Fruit fly (Drosophila melanogaster) whole organism, embryonic: ENCODE data around the gene dre4.

Source experiments
- CG10431 ChIP-seq: fragments of 200-800 bp; sonication (Bioruptor generic); optimal IDR thresholded peaks from 3 replicates; lab custom pipeline; 2018; ENCODE audit warnings: missing biosample characterization, mild to moderate bottlenecking, missing genetic modification characterization
- CG1233 ChIP-seq: fragments of 200-800 bp; sonication (Bioruptor generic); optimal IDR thresholded peaks from 4 replicates; lab custom pipeline; 2018; ENCODE audit warnings: missing biosample characterization, mild to moderate bottlenecking, missing genetic modification characterization
- Xbp1 ChIP-seq: fragments of 200-800 bp; sonication (Bioruptor generic); optimal IDR thresholded peaks from 3 replicates; lab custom pipeline; 2016; ENCODE audit warnings: missing biosample characterization, mild to moderate bottlenecking, missing genetic modification characterization
- ash1 ChIP-seq: fragments of 200-800 bp; sonication (Bioruptor generic); optimal IDR thresholded peaks from 2 replicates; lab custom pipeline; 2018; ENCODE audit warnings: missing biosample characterization, mild to moderate bottlenecking, missing genetic modification characterization
- cato ChIP-seq: fragments of 200-800 bp; sonication (Bioruptor generic); optimal IDR thresholded peaks from 2 replicates; lab custom pipeline; 2016; ENCODE audit warnings: missing biosample characterization, missing genetic modification characterization, borderline replicate concordance
- chn ChIP-seq: fragments of 200-800 bp; sonication (Bioruptor generic); optimal IDR thresholded peaks from 2 replicates; lab custom pipeline; 2016; ENCODE audit warnings: missing biosample characterization, missing genetic modification characterization
- gsb-n ChIP-seq: fragments of 200-800 bp; sonication (Bioruptor generic); optimal IDR thresholded peaks from 3 replicates; lab custom pipeline; 2018; ENCODE audit warnings: missing biosample characterization, mild to moderate bottlenecking, missing genetic modification characterization
- h ChIP-seq: fragments of >200 bp; optimal IDR thresholded peaks from 2 replicates; lab custom pipeline; 2017
- ro ChIP-seq: fragments of 200-800 bp; sonication (Bioruptor generic); IDR thresholded peaks from 2 replicates; pipeline ENCODE4 v1.3.6; 2022; ENCODE audit warnings: missing biosample characterization, missing genetic modification characterization
- sr ChIP-seq: fragments of 200-800 bp; sonication (Bioruptor generic); IDR thresholded peaks from 3 replicates; pipeline ENCODE4 v1.3.6; 2022; ENCODE audit warnings: missing biosample characterization, missing genetic modification characterization

dm6 chr3L:1866021-1866811, 9.9 kb downstream of the dre4 start:
- TF ChIP-seq CG10431 (GFP tag; lab: Kevin White, UChicago) (no peak), Xbp1 (no peak), CG1233 (no peak), ash1 (GFP tag; lab: Kevin White, UChicago) (no peak), chn (no peak), h (lab: Kevin White, UChicago) (no peak), ro (GFP tag; lab: Robert Waterston, UW) (no peak), gsb-n (tag; lab: Kevin White, UChicago) (no peak), cato (no peak), sr (no peak)
